Worm (Caenorhabditis elegans) whole organism, young adult: ENCODE measurements around the gene T22D1.1.

Experiments used
- B0019.2 ChIP-seq: fragments of 200-800 bp; sonication (Bioruptor generic); conservative IDR thresholded peaks from 2 replicates; pipeline ENCODE4 v1.3.6; 2022; ENCODE audit warnings: missing genetic modification reagents, missing genetic modification characterization, missing compliant biosample characterization
- D2030.7 ChIP-seq: fragments of 200-800 bp; sonication (Bioruptor generic); IDR thresholded peaks from 2 replicates; pipeline ENCODE4 v1.3.6; 2022; ENCODE audit warnings: missing genetic modification reagents, missing genetic modification characterization, missing compliant biosample characterization
- Y56A3A.18 ChIP-seq: fragments of 200-800 bp; sonication (Bioruptor generic); IDR thresholded peaks from 2 replicates; pipeline ENCODE4 v1.3.6; 2022; ENCODE audit warnings: missing genetic modification reagents, missing genetic modification characterization, missing compliant biosample characterization
- attf-6 ChIP-seq: fragments of 200-800 bp; sonication (Bioruptor generic); IDR thresholded peaks from 2 replicates; pipeline ENCODE4 v1.3.6; 2022; ENCODE audit warnings: missing genetic modification reagents, missing genetic modification characterization, missing compliant biosample characterization
- chd-7 ChIP-seq: sonication (generic microtip); optimal IDR thresholded peaks from 2 replicates; lab custom pipeline; 2016; ENCODE audit warnings: mild to moderate bottlenecking, missing genetic modification characterization, moderate library complexity, missing compliant biosample characterization
- die-1 ChIP-seq: sonication (generic microtip); optimal IDR thresholded peaks from 2 replicates; lab custom pipeline; 2016; ENCODE audit warnings: missing genotype, mild to moderate bottlenecking, missing genetic modification characterization, missing compliant biosample characterization
- dpff-1 ChIP-seq: sonication (generic microtip); optimal IDR thresholded peaks from 2 replicates; lab custom pipeline; 2017; ENCODE audit warnings: mild to moderate bottlenecking, missing genetic modification characterization, missing compliant biosample characterization
- egl-18 ChIP-seq: fragments of 200-800 bp; sonication (Bioruptor generic); IDR thresholded peaks from 2 replicates; pipeline ENCODE4 v1.3.6; 2022; ENCODE audit warnings: missing genetic modification reagents, missing genetic modification characterization, missing compliant biosample characterization
- ekl-4 ChIP-seq: fragments of 200-800 bp; sonication (Bioruptor generic); IDR thresholded peaks from 2 replicates; pipeline ENCODE4 v1.3.6; 2022; ENCODE audit warnings: missing genetic modification reagents, missing genetic modification characterization, missing compliant biosample characterization
- hrde-1 ChIP-seq: sonication (generic microtip); optimal IDR thresholded peaks from 2 replicates; lab custom pipeline; 2016; ENCODE audit warnings: missing genetic modification characterization, mild to moderate bottlenecking, missing compliant biosample characterization, moderate library complexity, missing genotype, missing genetic modification reagents, borderline replicate concordance
- hsf-1 ChIP-seq: fragments of 200-800 bp; sonication (Bioruptor generic); IDR thresholded peaks from 2 replicates; pipeline ENCODE4 v1.3.6; 2022; ENCODE audit warnings: missing genetic modification reagents, missing genetic modification characterization, missing compliant biosample characterization
- lsl-1 ChIP-seq: fragments of 200-800 bp; sonication (Bioruptor generic); optimal IDR thresholded peaks from 2 replicates; lab custom pipeline; 2018; ENCODE audit warnings: mild to moderate bottlenecking, missing genetic modification characterization, moderate library complexity, missing compliant biosample characterization
- madf-6 ChIP-seq: fragments of 200-800 bp; sonication (Bioruptor generic); IDR thresholded peaks from 2 replicates; pipeline ENCODE4 v1.3.6; 2022; ENCODE audit warnings: missing genetic modification reagents, missing genetic modification characterization, missing compliant biosample characterization
- pbrm-1 ChIP-seq: fragments of 200-800 bp; sonication (Bioruptor generic); IDR thresholded peaks from 2 replicates; pipeline ENCODE4 v1.3.6; 2022; ENCODE audit warnings: missing genetic modification reagents, missing genetic modification characterization, missing compliant biosample characterization
- rcor-1 ChIP-seq: fragments of 200-800 bp; sonication (Bioruptor generic); IDR thresholded peaks from 2 replicates; pipeline ENCODE4 v1.3.6; 2022; ENCODE audit warnings: missing genetic modification reagents, missing genetic modification characterization, missing compliant biosample characterization

Gene T22D1.1

ce11 chrIV:6974162-6974938 lies 51.2 kb downstream of the T22D1.1 start (continued):
- TF ChIP-seq lsl-1 (GFP tag; lab: Kevin White, UChicago) (peak; percentile 42), D2030.7 (GFP tag; lab: Robert Waterston, UW) (no peak), madf-6 (GFP tag; lab: Robert Waterston, UW) (peak; percentile 76), hsf-1 (GFP tag; lab: Robert Waterston, UW) (peak; percentile 80), attf-6 (GFP tag; lab: Robert Waterston, UW) (peak; percentile 84), chd-7 (tag; lab: Kevin White, UChicago) (no peak), Y56A3A.18 (GFP tag; lab: Robert Waterston, UW) (peak; percentile 86; the same call in 1 of the 2 replicates), ekl-4 (GFP tag; lab: Robert Waterston, UW) (peak; percentile 84), die-1 (tag; lab: Kevin White, UChicago) (peak; percentile 11), hrde-1 (tag; lab: Kevin White, UChicago) (peak; percentile 64), egl-18 (peak; percentile 78; the same call in 1 of the 2 replicates), rcor-1 (peak; percentile 75), pbrm-1 (GFP tag; lab: Robert Waterston, UW) (peak; percentile 60), dpff-1 (tag; lab: Kevin White, UChicago) (no peak), B0019.2 (GFP tag; lab: Robert Waterston, UW) (no peak)
- TF ChIP-seq, all 124 proteins: peak for 35
